Fruit fly (Drosophila melanogaster) whole organism, embryonic: Measurements from ENCODE around the gene CG31855.

Experiments
- B-H1 ChIP-seq: fragments of 200-800 bp; sonication (Bioruptor generic); IDR thresholded peaks from 3 replicates; pipeline ENCODE4 v1.3.6; 2022; ENCODE audit warnings: missing biosample characterization, missing genetic modification characterization
- BEAF-32 ChIP-seq: fragments of 200-800 bp; sonication (Bioruptor generic); optimal IDR thresholded peaks from 3 replicates; lab custom pipeline; 2017; ENCODE audit warnings: missing biosample characterization, missing genetic modification characterization, mild to moderate bottlenecking, moderate library complexity, missing genetic modification reagents
- CG10543 ChIP-seq: fragments of 200-800 bp; sonication (Bioruptor generic); optimal IDR thresholded peaks from 3 replicates; lab custom pipeline; 2017; ENCODE audit warnings: missing biosample characterization, mild to moderate bottlenecking, missing genetic modification characterization, moderate library complexity
- CG10979 ChIP-seq: fragments of 200-800 bp; sonication (Bioruptor generic); optimal IDR thresholded peaks from 2 replicates; lab custom pipeline; 2018; ENCODE audit warnings: missing biosample characterization, mild to moderate bottlenecking, missing genetic modification characterization, moderate library complexity
- CG12155 ChIP-seq: fragments of 200-800 bp; sonication (Bioruptor generic); optimal IDR thresholded peaks from 3 replicates; lab custom pipeline; 2016; ENCODE audit warnings: missing biosample characterization, missing genetic modification characterization
- CG12236 ChIP-seq: fragments of 200-800 bp; sonication (Bioruptor generic); optimal IDR thresholded peaks from 2 replicates; lab custom pipeline; 2016; ENCODE audit warnings: missing biosample characterization, missing genetic modification characterization
- CG13296 ChIP-seq: fragments of 200-800 bp; sonication (Bioruptor generic); optimal IDR thresholded peaks from 3 replicates; lab custom pipeline; 2018; ENCODE audit warnings: missing biosample characterization, mild to moderate bottlenecking, missing genetic modification characterization
- CG14050 ChIP-seq: fragments of 200-800 bp; sonication (Bioruptor generic); IDR thresholded peaks from 3 replicates; pipeline ENCODE4 v1.3.6; 2022; ENCODE audit warnings: missing biosample characterization, missing genetic modification characterization
- CG14965 ChIP-seq: fragments of 200-800 bp; sonication (Bioruptor generic); optimal IDR thresholded peaks from 2 replicates; lab custom pipeline; 2016; ENCODE audit warnings: missing biosample characterization, missing genetic modification characterization, borderline replicate concordance
- CG17186 ChIP-seq: fragments of 200-800 bp; sonication (Bioruptor generic); optimal IDR thresholded peaks from 3 replicates; lab custom pipeline; 2017; ENCODE audit warnings: missing biosample characterization, missing genetic modification reagents, missing genetic modification characterization
- CG17385 ChIP-seq: fragments of 200-800 bp; sonication (Bioruptor generic); optimal IDR thresholded peaks from 3 replicates; lab custom pipeline; 2018; ENCODE audit warnings: missing biosample characterization, mild to moderate bottlenecking, missing genetic modification characterization
- CG18262 ChIP-seq: fragments of 200-800 bp; optimal IDR thresholded peaks from 3 replicates; lab custom pipeline; 2019; ENCODE audit warnings: missing biosample characterization, mild to moderate bottlenecking, missing genetic modification characterization, moderate library complexity
- CG18764 ChIP-seq: fragments of 200-800 bp; sonication (Bioruptor generic); optimal IDR thresholded peaks from 3 replicates; lab custom pipeline; 2016; ENCODE audit warnings: missing biosample characterization, missing genetic modification characterization
- CG3726 ChIP-seq: fragments of 200-800 bp; sonication (Bioruptor generic); IDR thresholded peaks from 3 replicates; pipeline ENCODE4, ENCODE4 v1.3.6; 2022; ENCODE audit warnings: missing biosample characterization, missing genetic modification characterization
- CG3995 ChIP-seq: fragments of 200-800 bp; sonication (Bioruptor generic); optimal IDR thresholded peaks from 3 replicates; lab custom pipeline; 2016; ENCODE audit warnings: missing biosample characterization, missing genetic modification characterization
- CG42726 ChIP-seq: fragments of 200-800 bp; sonication (Bioruptor generic); IDR thresholded peaks from 2 replicates; pipeline ENCODE4 v1.3.6; 2022; ENCODE audit warnings: missing biosample characterization, missing genetic modification characterization; ENCODE audit not compliant: partially characterized antibody
- CG4360 ChIP-seq: fragments of 200-800 bp; sonication (Bioruptor generic); IDR thresholded peaks from 2 replicates; pipeline ENCODE4 v1.3.6; 2022; ENCODE audit warnings: missing biosample characterization, missing genetic modification characterization
- CG5245 ChIP-seq: fragments of 200-800 bp; sonication (Bioruptor generic); optimal IDR thresholded peaks from 3 replicates; lab custom pipeline; 2016; ENCODE audit warnings: missing biosample characterization, missing genetic modification characterization
- CG5953 ChIP-seq: fragments of 200-800 bp; sonication (Bioruptor generic); IDR thresholded peaks from 2 replicates; pipeline ENCODE4 v1.3.6; 2022; ENCODE audit warnings: missing biosample characterization, missing genetic modification characterization
- CG7271 ChIP-seq: fragments of 200-800 bp; sonication (Bioruptor generic); optimal IDR thresholded peaks from 2 replicates; lab custom pipeline; 2018; ENCODE audit warnings: missing biosample characterization, mild to moderate bottlenecking, missing genetic modification characterization, moderate library complexity
- CG7357 ChIP-seq: fragments of 200-800 bp; sonication (Bioruptor generic); IDR thresholded peaks from 3 replicates; pipeline ENCODE4 v1.3.6; 2022; ENCODE audit warnings: missing biosample characterization, missing genetic modification characterization
- D19B ChIP-seq: fragments of 200-800 bp; sonication (Bioruptor generic); optimal IDR thresholded peaks from 2 replicates; lab custom pipeline; 2017; ENCODE audit warnings: missing biosample characterization, mild to moderate bottlenecking, missing genetic modification characterization
- Deaf1 ChIP-seq: fragments of 200-800 bp; optimal IDR thresholded peaks from 3 replicates; lab custom pipeline; 2019; ENCODE audit warnings: missing biosample characterization, mild to moderate bottlenecking, missing genetic modification characterization, moderate library complexity
- E2f1 ChIP-seq: fragments of 200-800 bp; sonication (Bioruptor generic); IDR thresholded peaks from 2 replicates; pipeline ENCODE4 v1.3.6; 2022; ENCODE audit warnings: missing biosample characterization, missing genetic modification characterization
- ERR ChIP-seq: fragments of 200-800 bp; sonication (Bioruptor generic); optimal IDR thresholded peaks from 2 replicates; lab custom pipeline; 2016; ENCODE audit warnings: missing biosample characterization, missing genetic modification characterization
- Hand ChIP-seq: fragments of 200-800 bp; sonication (Bioruptor generic); optimal IDR thresholded peaks from 2 replicates; lab custom pipeline; 2017; ENCODE audit warnings: mild to moderate bottlenecking, missing biosample characterization, missing genetic modification reagents, missing genetic modification characterization
- Hr78 ChIP-seq, 2 experiments: fragments of 200-800 bp in 1 of 2; fragments of >200 bp in 1 of 2; sonication (Bioruptor generic) in 1 of 2; optimal IDR thresholded peaks; 2 replicates each; lab custom pipeline; 2017 to 2019; ENCODE audit warnings: missing biosample characterization in 2 of 2, missing genetic modification characterization in 2 of 2, mild to moderate bottlenecking in 1 of 2, moderate library complexity in 1 of 2
- Mrtf ChIP-seq: fragments of 200-800 bp; sonication (Bioruptor generic); IDR thresholded peaks from 3 replicates; pipeline ENCODE4 v1.3.6; 2022; ENCODE audit warnings: missing biosample characterization, missing genetic modification characterization
- PHDP ChIP-seq: fragments of 200-800 bp; sonication (Bioruptor generic); optimal IDR thresholded peaks from 3 replicates; lab custom pipeline; 2018; ENCODE audit warnings: missing biosample characterization, mild to moderate bottlenecking, missing genetic modification characterization, moderate library complexity
- Usf ChIP-seq: fragments of 200-800 bp; sonication (Bioruptor generic); optimal IDR thresholded peaks from 2 replicates; lab custom pipeline; 2017; ENCODE audit warnings: missing genotype, missing biosample characterization, missing genetic modification characterization
- ash1 ChIP-seq: fragments of 200-800 bp; sonication (Bioruptor generic); optimal IDR thresholded peaks from 2 replicates; lab custom pipeline; 2018; ENCODE audit warnings: missing biosample characterization, mild to moderate bottlenecking, missing genetic modification characterization
- ato ChIP-seq: fragments of 200-800 bp; sonication (Bioruptor generic); IDR thresholded peaks from 2 replicates; pipeline ENCODE4 v1.3.6; 2022; ENCODE audit warnings: missing biosample characterization, missing genetic modification characterization; ENCODE audit not compliant: partially characterized antibody
- eyg ChIP-seq: fragments of 200-800 bp; sonication (Bioruptor generic); optimal IDR thresholded peaks from 3 replicates; lab custom pipeline; 2016; ENCODE audit warnings: missing biosample characterization, missing genetic modification characterization
- fru ChIP-seq: fragments of >200 bp; optimal IDR thresholded peaks from 2 replicates; lab custom pipeline; 2017
- gce ChIP-seq: fragments of 200-800 bp; sonication (Bioruptor generic); IDR thresholded peaks from 3 replicates; pipeline ENCODE4 v1.3.6; 2022; ENCODE audit warnings: missing biosample characterization, missing genetic modification characterization
- gcm2 ChIP-seq: fragments of 200-800 bp; sonication (Bioruptor generic); optimal IDR thresholded peaks from 2 replicates; lab custom pipeline; 2016; ENCODE audit warnings: missing biosample characterization, missing genetic modification characterization
- gfzf ChIP-seq: fragments of 200-800 bp; sonication (Bioruptor generic); optimal IDR thresholded peaks from 2 replicates; lab custom pipeline; 2016; ENCODE audit warnings: missing biosample characterization, mild to moderate bottlenecking, missing genetic modification characterization, moderate library complexity
- grau ChIP-seq: fragments of 200-800 bp; optimal IDR thresholded peaks from 3 replicates; lab custom pipeline; 2019; ENCODE audit warnings: missing biosample characterization, mild to moderate bottlenecking, missing genetic modification characterization, moderate library complexity
- hth ChIP-seq: fragments of >200 bp; optimal IDR thresholded peaks from 2 replicates; lab custom pipeline; 2017; ENCODE audit warnings: inconsistent platforms
- pros ChIP-seq: fragments of 200-800 bp; sonication (Bioruptor generic); optimal IDR thresholded peaks from 3 replicates; lab custom pipeline; 2019; ENCODE audit warnings: missing biosample characterization, mild to moderate bottlenecking, missing genetic modification characterization, moderate library complexity
- salm ChIP-seq: fragments of 200-800 bp; sonication (Bioruptor generic); optimal IDR thresholded peaks from 2 replicates; lab custom pipeline; 2018; ENCODE audit warnings: missing biosample characterization, mild to moderate bottlenecking, missing genetic modification characterization
- slp2 ChIP-seq: fragments of 200-800 bp; sonication (Bioruptor generic); optimal IDR thresholded peaks from 2 replicates; lab custom pipeline; 2016; ENCODE audit warnings: missing biosample characterization, missing genetic modification characterization
- tap ChIP-seq: fragments of 200-800 bp; optimal IDR thresholded peaks from 3 replicates; lab custom pipeline; 2019; ENCODE audit warnings: missing biosample characterization, mild to moderate bottlenecking, missing genetic modification characterization, moderate library complexity
- tgo ChIP-seq: fragments of 200-800 bp; sonication (Bioruptor generic); IDR thresholded peaks from 3 replicates; pipeline ENCODE4 v1.3.6; 2022; ENCODE audit warnings: missing biosample characterization, missing genetic modification characterization
- trh ChIP-seq: fragments of 200-800 bp; sonication (Bioruptor generic); optimal IDR thresholded peaks from 2 replicates; lab custom pipeline; 2016; ENCODE audit warnings: missing biosample characterization, missing genetic modification characterization
- usp ChIP-seq: fragments of >200 bp; optimal IDR thresholded peaks from 2 replicates; lab custom pipeline; 2017; ENCODE audit warnings: missing biosample characterization, missing genetic modification characterization
- wdn ChIP-seq: fragments of 200-800 bp; sonication (Bioruptor generic); IDR thresholded peaks from 2 replicates; pipeline ENCODE4 v1.3.6; 2022; ENCODE audit warnings: missing biosample characterization, missing genetic modification characterization
- wek ChIP-seq: fragments of 200-800 bp; sonication (Bioruptor generic); optimal IDR thresholded peaks from 3 replicates; lab custom pipeline; 2018; ENCODE audit warnings: missing biosample characterization, mild to moderate bottlenecking, missing genetic modification characterization, moderate library complexity
- z ChIP-seq: fragments of 200-800 bp; sonication (Bioruptor generic); IDR thresholded peaks from 3 replicates; pipeline ENCODE4 v1.3.6; 2022; ENCODE audit warnings: missing biosample characterization, missing genetic modification characterization
- zen ChIP-seq: fragments of 200-800 bp; sonication (Bioruptor generic); optimal IDR thresholded peaks from 3 replicates; lab custom pipeline; 2018; ENCODE audit warnings: missing biosample characterization, mild to moderate bottlenecking, missing genetic modification characterization, moderate library complexity

CG31855 gene

dm6 chr2L:13370762-13371161 lies 1.8 kb downstream of the CG31855 start, which contains the start of gene ND-B22 (continued):
- no peak for TF ChIP-seq CG17186 (GFP tag; lab: Kevin White, UChicago)
- TF ChIP-seq CG7357: no peak
- TF ChIP-seq wdn (GFP tag; lab: Robert Waterston, UW): peak; percentile 22; the same call in 1 of the 2 replicates
- TF ChIP-seq CG5245 (GFP tag; lab: Kevin White, UChicago): peak; percentile 25
- TF ChIP-seq Usf (GFP tag; lab: Kevin White, UChicago): no peak
- TF ChIP-seq CG10543 (GFP tag; lab: Kevin White, UChicago): peak; percentile 38
- no peak for TF ChIP-seq gcm2
- peak; percentile 32 for TF ChIP-seq CG3995
- TF ChIP-seq CG3726 (GFP tag; lab: Robert Waterston, UW): no peak
- no peak for TF ChIP-seq CG5953 (GFP tag; lab: Robert Waterston, UW)
- no peak; the same call in 1 of the 2 replicates for TF ChIP-seq ato
- TF ChIP-seq usp: no peak
- TF ChIP-seq B-H1 (GFP tag; lab: Robert Waterston, UW): no peak
- no peak for TF ChIP-seq wek (GFP tag; lab: Kevin White, UChicago)
- TF ChIP-seq CG18262: peak; percentile 27
- TF ChIP-seq Mrtf (GFP tag; lab: Robert Waterston, UW): no peak
- peak; percentile 43 for TF ChIP-seq grau (tag; lab: Kevin White, UChicago)
- TF ChIP-seq CG17385 (GFP tag; lab: Kevin White, UChicago): peak; percentile 49
- no peak; the same call in 2 of the 3 replicates for TF ChIP-seq CG14050 (GFP tag; lab: Robert Waterston, UW)
- no peak for TF ChIP-seq ERR (GFP tag; lab: Kevin White, UChicago)
- TF ChIP-seq eyg (GFP tag; lab: Kevin White, UChicago): no peak
- no peak for TF ChIP-seq CG18764 (GFP tag; lab: Kevin White, UChicago)
- peak; percentile 25 for TF ChIP-seq BEAF-32 (GFP tag; lab: Kevin White, UChicago)

dm6 chr2L:13373435-13374242 lies 4.6 kb downstream of the CG31855 start, which contains the start of the genes Bdp1 and CG6565:
TSS of gene Bdp1 (minus strand) at chr2L:13373890.
TSS of gene CG6565 (plus strand) at chr2L:13374019.
- TF ChIP-seq gfzf (GFP tag; lab: Kevin White, UChicago) (peak; percentile 33), CG12236 (GFP tag; lab: Kevin White, UChicago) (peak; percentile 97), CG10979 (tag; lab: Kevin White, UChicago) (peak; percentile 94), E2f1 (peak; percentile 94), ash1 (GFP tag; lab: Kevin White, UChicago) (no peak), salm (tag; lab: Kevin White, UChicago) (peak; percentile 88), CG14050 (GFP tag; lab: Robert Waterston, UW) (peak; percentile 92), CG12155 (peak; percentile 97), Hand (peak; percentile 80), tap (peak; percentile 75), CG7271 (tag; lab: Kevin White, UChicago) (peak; percentile 75), zen (tag; lab: Kevin White, UChicago) (peak; percentile 96), Deaf1 (peak; percentile 73), slp2 (GFP tag; lab: Kevin White, UChicago) (peak; percentile 99), Hr78 (GFP tag; optimal IDR thresholded peaks at IDR 0.05; lab: Kevin White, UChicago) (no peak), pros (peak; percentile 45), CG13296 (GFP tag; lab: Kevin White, UChicago) (peak; percentile 95), gce (peak; percentile 76), CG42726 (GFP tag; lab: Robert Waterston, UW) (no peak), tgo (GFP tag; lab: Robert Waterston, UW) (peak; percentile 97), D19B (GFP tag; lab: Kevin White, UChicago) (peak; percentile 92), z (0 out of 3 replicates have a peak, but pooled peaks have one; percentile 34), hth (lab: Kevin White, UChicago) (no peak), PHDP (tag; lab: Kevin White, UChicago) (peak; percentile 95), CG14965 (GFP tag; lab: Kevin White, UChicago) (peak; percentile 76), CG4360 (peak; percentile 48; the same call in 1 of the 2 replicates), trh (GFP tag; lab: Kevin White, UChicago) (peak; percentile 96), fru (lab: Kevin White, UChicago) (no peak)
